Fruit fly (Drosophila melanogaster) whole organism, prepupa: ENCODE data around the gene CG6569.
A peak's percentile ranks its signal among the peaks of the same experiment; 100 is the strongest.

Experiments used
- Blimp-1 ChIP-seq: fragments of 200-800 bp; sonication (Bioruptor generic); optimal IDR thresholded peaks from 3 replicates; lab custom pipeline; 2017; ENCODE audit warnings: missing biosample characterization, missing genetic modification characterization, mild to moderate bottlenecking, moderate library complexity, missing genetic modification reagents
- CG10631 ChIP-seq: fragments of 200-800 bp; sonication (Bioruptor generic); optimal IDR thresholded peaks from 2 replicates; lab custom pipeline; 2016; ENCODE audit warnings: missing biosample characterization, missing genetic modification characterization
- CG10669 ChIP-seq: fragments of 200-800 bp; sonication (Bioruptor generic); optimal IDR thresholded peaks from 3 replicates; lab custom pipeline; 2018; ENCODE audit warnings: missing biosample characterization, mild to moderate bottlenecking, missing genetic modification characterization, moderate library complexity
- CG11294 ChIP-seq: fragments of 200-800 bp; sonication (Bioruptor generic); IDR thresholded peaks from 2 replicates; pipeline ENCODE4 v1.3.6; 2022; ENCODE audit warnings: missing biosample characterization, missing genetic modification characterization
- CG11762 ChIP-seq: fragments of 200-800 bp; sonication (Bioruptor generic); optimal IDR thresholded peaks from 3 replicates; lab custom pipeline; 2016; ENCODE audit warnings: missing biosample characterization, missing genetic modification characterization; ENCODE audit not compliant: insufficient read depth
- CG11902 ChIP-seq: fragments of 200-800 bp; sonication (Bioruptor generic); optimal IDR thresholded peaks from 3 replicates; lab custom pipeline; 2016; ENCODE audit warnings: missing biosample characterization, missing genetic modification characterization
- CG1621 ChIP-seq: fragments of 200-800 bp; sonication (Bioruptor generic); optimal IDR thresholded peaks from 3 replicates; lab custom pipeline; 2018; ENCODE audit warnings: missing biosample characterization, mild to moderate bottlenecking, missing genetic modification characterization
- CG16779 ChIP-seq: fragments of 200-800 bp; sonication (Bioruptor generic); optimal IDR thresholded peaks from 3 replicates; lab custom pipeline; 2017; ENCODE audit warnings: missing biosample characterization, mild to moderate bottlenecking, missing genetic modification characterization
- CG3032 ChIP-seq: fragments of 200-800 bp; optimal IDR thresholded peaks from 2 replicates; lab custom pipeline; 2019; ENCODE audit warnings: missing biosample characterization, mild to moderate bottlenecking, missing genetic modification characterization, moderate library complexity
- CG31627 ChIP-seq: fragments of 200-800 bp; sonication (Bioruptor generic); optimal IDR thresholded peaks from 3 replicates; lab custom pipeline; 2016; ENCODE audit warnings: missing biosample characterization, missing genetic modification characterization
- CG32006 ChIP-seq: fragments of 200-800 bp; sonication (Bioruptor generic); optimal IDR thresholded peaks from 3 replicates; lab custom pipeline; 2017; ENCODE audit warnings: missing biosample characterization, mild to moderate bottlenecking, missing genetic modification characterization
- CG34406 ChIP-seq: fragments of 200-800 bp; sonication (Bioruptor generic); optimal IDR thresholded peaks from 3 replicates; lab custom pipeline; 2016; ENCODE audit warnings: missing biosample characterization, missing genetic modification characterization
- CG3919 ChIP-seq: fragments of 200-800 bp; sonication (Bioruptor generic); optimal IDR thresholded peaks from 3 replicates; lab custom pipeline; 2016; ENCODE audit warnings: missing biosample characterization, missing genetic modification characterization
- CG6163 ChIP-seq: fragments of 200-800 bp; sonication (Bioruptor generic); IDR thresholded peaks from 3 replicates; pipeline ENCODE4 v1.3.6; 2022; ENCODE audit warnings: missing biosample characterization, missing genetic modification characterization
- CG6792 ChIP-seq: fragments of 200-800 bp; sonication (Bioruptor generic); optimal IDR thresholded peaks from 3 replicates; lab custom pipeline; 2016; ENCODE audit warnings: missing biosample characterization, missing genetic modification characterization
- CG6808 ChIP-seq: fragments of 200-800 bp; sonication (Bioruptor generic); optimal IDR thresholded peaks from 3 replicates; lab custom pipeline; 2017; ENCODE audit warnings: missing biosample characterization, missing genetic modification characterization, mild to moderate bottlenecking, moderate library complexity, missing genetic modification reagents
- CG7368 ChIP-seq: fragments of 200-800 bp; sonication (Bioruptor generic); optimal IDR thresholded peaks from 3 replicates; lab custom pipeline; 2016; ENCODE audit warnings: missing biosample characterization, missing genetic modification characterization
- CG8119 ChIP-seq: fragments of 200-800 bp; sonication (Bioruptor generic); IDR thresholded peaks from 3 replicates; pipeline ENCODE4 v1.3.6; 2022; ENCODE audit warnings: missing biosample characterization, missing genetic modification characterization
- CG8319 ChIP-seq: fragments of 200-800 bp; sonication (Bioruptor generic); optimal IDR thresholded peaks from 3 replicates; lab custom pipeline; 2016; ENCODE audit warnings: missing biosample characterization, missing genetic modification characterization
- CG9139 ChIP-seq: fragments of 200-800 bp; sonication (Bioruptor generic); optimal IDR thresholded peaks from 3 replicates; lab custom pipeline; 2017; ENCODE audit warnings: missing biosample characterization, mild to moderate bottlenecking, missing genetic modification characterization
- Eip75B ChIP-seq: fragments of 200-800 bp; sonication (Bioruptor generic); optimal IDR thresholded peaks from 3 replicates; lab custom pipeline; 2016; ENCODE audit warnings: missing biosample characterization, missing genetic modification characterization
- Eip78C ChIP-seq: fragments of 200-800 bp; sonication (Bioruptor generic); peaks from one replicate; lab custom pipeline; 2016; ENCODE audit warnings: missing biosample characterization, missing genetic modification characterization
- Eip93F ChIP-seq: fragments of 200-800 bp; sonication (Bioruptor generic); optimal IDR thresholded peaks from 2 replicates; lab custom pipeline; 2016; ENCODE audit warnings: missing biosample characterization, mild to moderate bottlenecking, missing genetic modification characterization
- Ets21C ChIP-seq: fragments of 200-800 bp; sonication (Bioruptor generic); optimal IDR thresholded peaks from 3 replicates; lab custom pipeline; 2016; ENCODE audit warnings: missing biosample characterization, missing genetic modification characterization
- Hr38 ChIP-seq: sonication (Bioruptor generic); optimal IDR thresholded peaks from 2 replicates; lab custom pipeline; 2016; ENCODE audit warnings: missing biosample characterization, missing genetic modification characterization
- Hr39 ChIP-seq: fragments of 200-800 bp; sonication (Bioruptor generic); optimal IDR thresholded peaks from 2 replicates; lab custom pipeline; 2016; ENCODE audit warnings: missing biosample characterization, missing genetic modification characterization
- Hr4 ChIP-seq: fragments of 200-800 bp; sonication (Bioruptor generic); optimal IDR thresholded peaks from 3 replicates; lab custom pipeline; 2016; ENCODE audit warnings: missing biosample characterization, missing genetic modification characterization
- Lpt ChIP-seq: fragments of 200-800 bp; sonication (Bioruptor generic); optimal IDR thresholded peaks from 3 replicates; lab custom pipeline; 2016; ENCODE audit warnings: missing biosample characterization, missing genetic modification characterization
- Met ChIP-seq: fragments of 200-800 bp; sonication (Bioruptor generic); optimal IDR thresholded peaks from 3 replicates; lab custom pipeline; 2016; ENCODE audit warnings: missing biosample characterization, missing genetic modification characterization
- OdsH ChIP-seq: fragments of 200-800 bp; sonication (Bioruptor generic); optimal IDR thresholded peaks from 3 replicates; lab custom pipeline; 2016; ENCODE audit warnings: missing biosample characterization, missing genetic modification characterization
- Sox102F ChIP-seq: fragments of 200-800 bp; sonication (Bioruptor generic); optimal IDR thresholded peaks from 2 replicates; lab custom pipeline; 2016; ENCODE audit warnings: missing biosample characterization, mild to moderate bottlenecking, missing genetic modification characterization
- Sox14 ChIP-seq: fragments of 200-800 bp; sonication (Bioruptor generic); optimal IDR thresholded peaks from 3 replicates; lab custom pipeline; 2016; ENCODE audit warnings: missing biosample characterization, missing genetic modification characterization
- Sox15 ChIP-seq: fragments of 200-800 bp; sonication (Bioruptor generic); optimal IDR thresholded peaks from 3 replicates; lab custom pipeline; 2016; ENCODE audit warnings: missing biosample characterization, missing genetic modification characterization
- achi ChIP-seq: fragments of 200-800 bp; sonication (Bioruptor generic); optimal IDR thresholded peaks from 3 replicates; lab custom pipeline; 2016; ENCODE audit warnings: missing biosample characterization, missing genetic modification characterization
- acj6 ChIP-seq: fragments of 200-800 bp; sonication (Bioruptor generic); optimal IDR thresholded peaks from 3 replicates; lab custom pipeline; 2016; ENCODE audit warnings: missing biosample characterization, missing genetic modification characterization
- dac ChIP-seq: fragments of 200-800 bp; sonication (Bioruptor generic); optimal IDR thresholded peaks from 2 replicates; lab custom pipeline; 2017; ENCODE audit warnings: missing biosample characterization, mild to moderate bottlenecking, missing genetic modification characterization
- dsx ChIP-seq: fragments of 200-800 bp; optimal IDR thresholded peaks from 3 replicates; lab custom pipeline; 2019; ENCODE audit warnings: missing biosample characterization, mild to moderate bottlenecking, missing genetic modification characterization, moderate library complexity; ENCODE audit not compliant: poor library complexity, severe bottlenecking
- eg ChIP-seq: fragments of 200-800 bp; sonication (Bioruptor generic); IDR thresholded peaks from 3 replicates; pipeline ENCODE4 v1.3.6; 2022; ENCODE audit warnings: missing biosample characterization, missing genetic modification characterization
- esn ChIP-seq: fragments of 200-800 bp; sonication (Bioruptor generic); optimal IDR thresholded peaks from 2 replicates; lab custom pipeline; 2016; ENCODE audit warnings: missing biosample characterization, mild to moderate bottlenecking, missing genetic modification characterization, moderate library complexity
- fd59A ChIP-seq: fragments of 200-800 bp; sonication (Bioruptor generic); optimal IDR thresholded peaks from 2 replicates; lab custom pipeline; 2017; ENCODE audit warnings: missing biosample characterization, mild to moderate bottlenecking, missing genetic modification characterization, missing genetic modification reagents
- fd85E ChIP-seq: fragments of 200-800 bp; sonication (Bioruptor generic); optimal IDR thresholded peaks from 3 replicates; lab custom pipeline; 2016; ENCODE audit warnings: missing biosample characterization, missing genetic modification characterization
- fkh ChIP-seq: fragments of 200-800 bp; sonication (Bioruptor generic); optimal IDR thresholded peaks from 3 replicates; lab custom pipeline; 2017; ENCODE audit warnings: missing biosample characterization, mild to moderate bottlenecking, missing genetic modification characterization, moderate library complexity
- lz ChIP-seq: fragments of 200-800 bp; sonication (Bioruptor generic); optimal IDR thresholded peaks from 3 replicates; lab custom pipeline; 2016; ENCODE audit warnings: missing biosample characterization, missing genetic modification characterization
- net ChIP-seq: fragments of 200-800 bp; sonication (Bioruptor generic); optimal IDR thresholded peaks from 3 replicates; lab custom pipeline; 2016; ENCODE audit warnings: missing biosample characterization, missing genetic modification characterization
- pdm3 ChIP-seq: fragments of 200-800 bp; sonication (Bioruptor generic); optimal IDR thresholded peaks from 3 replicates; lab custom pipeline; 2016; ENCODE audit warnings: missing biosample characterization, missing genetic modification characterization
- salr ChIP-seq, 2 experiments: fragments of 200-800 bp; sonication (Bioruptor generic); optimal IDR thresholded peaks; 3 replicates each; lab custom pipeline; 2016 to 2018; ENCODE audit warnings: missing biosample characterization in 2 of 2, missing genetic modification characterization in 2 of 2, mild to moderate bottlenecking in 1 of 2
- svp ChIP-seq: fragments of 200-800 bp; sonication (Bioruptor generic); peaks from one replicate; lab custom pipeline; 2016; ENCODE audit warnings: missing biosample characterization, missing genetic modification characterization
- topi ChIP-seq: fragments of 200-800 bp; sonication (Bioruptor generic); optimal IDR thresholded peaks from 3 replicates; lab custom pipeline; 2016; ENCODE audit warnings: missing biosample characterization, missing genetic modification characterization
- vri ChIP-seq: fragments of 200-800 bp; sonication (Bioruptor generic); optimal IDR thresholded peaks from 3 replicates; lab custom pipeline; 2016; ENCODE audit warnings: missing biosample characterization, mild to moderate bottlenecking, missing genetic modification characterization

Gene CG6569

DNA sequence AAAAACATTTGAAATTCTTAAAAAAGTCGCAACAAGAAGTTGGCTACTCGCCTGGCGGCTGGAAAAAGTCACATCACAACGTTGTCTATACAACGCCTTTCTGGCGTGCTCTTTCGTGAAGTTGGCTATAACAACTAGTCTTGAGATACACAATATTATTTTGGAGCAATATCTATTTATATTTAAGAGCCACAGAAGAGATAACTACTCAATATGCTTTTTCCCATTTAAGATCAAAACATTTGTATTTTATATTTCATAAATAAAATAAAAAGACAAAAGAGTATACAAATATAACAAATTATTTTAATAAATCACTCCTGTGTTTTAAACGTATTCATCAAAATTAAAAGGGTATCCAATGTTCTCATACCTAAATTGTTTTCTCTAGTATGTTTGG lies 39.1 kb upstream of the CG6569 start (continued):
- TF ChIP-seq achi, result peak; percentile 10
- TF ChIP-seq salr (GFP tag; optimal IDR thresholded peaks at IDR 0.05; lab: Kevin White, UChicago), result peak in 1 of 2 experiments; percentile 23
- peak; percentile 52 for TF ChIP-seq CG32006 (GFP tag; lab: Kevin White, UChicago)
- TF ChIP-seq acj6 (GFP tag; lab: Kevin White, UChicago), result no peak
- peak; percentile 6 for TF ChIP-seq CG10631 (GFP tag; lab: Kevin White, UChicago)
- no peak for TF ChIP-seq vri
- TF ChIP-seq CG8319 (GFP tag; lab: Kevin White, UChicago), result no peak
- TF ChIP-seq Eip78C (GFP tag; lab: Kevin White, UChicago), result peak; percentile 33

DNA sequence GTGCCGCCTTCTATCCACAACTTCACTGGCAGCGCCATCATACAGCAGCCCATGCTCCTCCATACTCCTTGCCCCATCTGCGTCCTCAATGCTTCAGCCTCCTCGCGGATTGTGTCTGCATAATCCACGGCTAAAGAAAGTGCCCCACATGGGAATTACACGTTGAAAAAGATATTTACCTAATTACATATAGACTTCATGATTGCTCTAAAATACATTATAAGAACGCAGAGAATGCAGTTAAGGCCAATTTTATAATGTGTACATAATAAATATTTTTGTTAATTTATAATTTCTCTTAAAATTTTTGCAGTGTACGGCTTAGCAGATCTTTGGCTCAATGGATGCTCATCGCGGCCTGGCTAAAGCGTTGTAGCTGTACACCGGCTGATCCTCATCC lies 37.9 kb upstream of the CG6569 start:
- TF ChIP-seq lz (GFP tag; lab: Kevin White, UChicago) (peak; percentile 64), dsx (GFP tag; lab: Kevin White, UChicago) (peak; percentile 88), CG16779 (tag; lab: Kevin White, UChicago) (peak; percentile 69), Hr39 (GFP tag; lab: Kevin White, UChicago) (peak; percentile 43), Eip75B (GFP tag; lab: Kevin White, UChicago) (peak; percentile 84), esn (GFP tag; lab: Kevin White, UChicago) (peak; percentile 79), net (GFP tag; lab: Kevin White, UChicago) (peak; percentile 79), svp (GFP tag; lab: Kevin White, UChicago) (peak; percentile 86), OdsH (GFP tag; lab: Kevin White, UChicago) (peak; percentile 88), pdm3 (GFP tag; lab: Kevin White, UChicago) (peak; percentile 82), eg (GFP tag; lab: Robert Waterston, UW) (peak; percentile 90), CG11762 (GFP tag; lab: Kevin White, UChicago) (peak; percentile 69), CG10631 (GFP tag; lab: Kevin White, UChicago) (peak; percentile 90), topi (GFP tag; lab: Kevin White, UChicago) (peak; percentile 73), fd85E (GFP tag; lab: Kevin White, UChicago) (no peak), CG34406 (GFP tag; lab: Kevin White, UChicago) (peak; percentile 80), CG3032 (tag; lab: Kevin White, UChicago) (peak; percentile 89), Met (peak; percentile 78), CG11902 (GFP tag; lab: Kevin White, UChicago) (peak; percentile 44), Sox15 (peak; percentile 43), CG1621 (tag; lab: Kevin White, UChicago) (peak; percentile 79), Sox102F (GFP tag; lab: Kevin White, UChicago) (peak; percentile 72), Sox14 (GFP tag; lab: Kevin White, UChicago) (peak; percentile 82), CG6792 (GFP tag; lab: Kevin White, UChicago) (peak; percentile 77), Blimp-1 (GFP tag; lab: Kevin White, UChicago) (peak; percentile 46), achi (peak; percentile 88), Hr38 (GFP tag; lab: Kevin White, UChicago) (no peak), CG8119 (GFP tag; lab: Robert Waterston, UW) (peak; percentile 93), vri (peak; percentile 46), CG8319 (GFP tag; lab: Kevin White, UChicago) (peak; percentile 57), Eip78C (GFP tag; lab: Kevin White, UChicago) (peak; percentile 96), fkh (GFP tag; lab: Kevin White, UChicago) (no peak), CG6163 (GFP tag; lab: Robert Waterston, UW) (peak; percentile 94), CG7368 (GFP tag; lab: Kevin White, UChicago) (peak; percentile 6), Eip93F (GFP tag; lab: Kevin White, UChicago) (no peak), Hr4 (peak; percentile 90), dac (GFP tag; lab: Kevin White, UChicago) (peak; percentile 76), CG6808 (peak; percentile 84), salr (GFP tag; optimal IDR thresholded peaks at IDR 0.05; lab: Kevin White, UChicago) (peak; percentile 69 to 91), CG3919 (peak; percentile 87), CG10669 (GFP tag; lab: Kevin White, UChicago) (peak; percentile 82), CG31627 (GFP tag; lab: Kevin White, UChicago) (peak; percentile 58), CG11294 (GFP tag; lab: Robert Waterston, UW) (peak; percentile 60), CG9139 (peak; percentile 81), fd59A (GFP tag; lab: Kevin White, UChicago) (peak; percentile 83), Ets21C (peak; percentile 30), Lpt (GFP tag; lab: Kevin White, UChicago) (peak; percentile 89)
